Worm (Caenorhabditis elegans): Measurements from ENCODE around the gene srx-16.

- TF ChIP-seq odd-2 (tag; optimal IDR thresholded peaks at IDR 0.05): no peak
- TF ChIP-seq dve-1 (tag; optimal IDR thresholded peaks at IDR 0.05): no peak
- no peak for TF ChIP-seq hlh-30 (tag; optimal IDR thresholded peaks at IDR 0.05; ENCODE audit: insufficient read depth)
- TF ChIP-seq ets-4 (tag; optimal IDR thresholded peaks at IDR 0.05): no peak
- no peak for TF ChIP-seq nhr-11 (tag; optimal IDR thresholded peaks at IDR 0.05)
- no peak for TF ChIP-seq sox-2 (GFP tag; IDR thresholded peaks at IDR 0.05)
- TF ChIP-seq pha-4 (tag; optimal IDR thresholded peaks at IDR 0.05): no peak
- no peak for TF ChIP-seq zip-5 (tag; optimal IDR thresholded peaks at IDR 0.05)
- no peak for TF ChIP-seq fkh-6 (tag; optimal IDR thresholded peaks at IDR 0.05)
These were observed 40.3 kb upstream of the srx-16 start, which contains the start of gene Y57E12B.10 for ce11 chrV:6935878-6936277.
